Worm (Caenorhabditis elegans) whole organism, L2 larva: Measurements from ENCODE around the gene cul-3.

ENCODE experiments used
- F13H6.1 ChIP-seq: sonication (generic microtip); optimal IDR thresholded peaks from 2 replicates; lab custom pipeline; 2016; ENCODE audit warnings: missing genetic modification characterization, missing compliant biosample characterization
- R02D3.7 ChIP-seq: fragments of 150-350 bp; optimal IDR thresholded peaks from 2 replicates; lab custom pipeline; 2014; ENCODE audit warnings: missing biosample characterization, missing genetic modification characterization
- aly-2 ChIP-seq: fragments of 150-350 bp; optimal IDR thresholded peaks from 2 replicates; lab custom pipeline; 2014; ENCODE audit warnings: missing biosample characterization, missing genetic modification characterization
- blmp-1 ChIP-seq: sonication (generic microtip); optimal IDR thresholded peaks from 2 replicates; lab custom pipeline; 2017; ENCODE audit warnings: missing genetic modification characterization, mild to moderate bottlenecking, missing compliant biosample characterization, antibody characterized with exemption, moderate library complexity; ENCODE audit not compliant: insufficient read depth
- elt-3 ChIP-seq: sonication (generic microtip); optimal IDR thresholded peaks from 2 replicates; lab custom pipeline; 2017; ENCODE audit warnings: missing biosample characterization, missing genetic modification characterization
- nhr-6 ChIP-seq: fragments of 150-350 bp; optimal IDR thresholded peaks from 2 replicates; lab custom pipeline; 2014; ENCODE audit warnings: missing biosample characterization, missing genetic modification characterization
- skn-1 ChIP-seq: sonication (generic microtip); optimal IDR thresholded peaks from 2 replicates; lab custom pipeline; 2017; ENCODE audit warnings: missing biosample characterization, missing genetic modification characterization
- unc-39 ChIP-seq: fragments of 150-350 bp; optimal IDR thresholded peaks from 2 replicates; lab custom pipeline; 2014; ENCODE audit warnings: missing biosample characterization, missing genetic modification characterization
- zag-1 ChIP-seq: fragments of 150-350 bp; optimal IDR thresholded peaks from 2 replicates; lab custom pipeline; 2014; ENCODE audit warnings: missing biosample characterization, missing genetic modification characterization
- ztf-11 ChIP-seq: sonication (generic microtip); optimal IDR thresholded peaks from 2 replicates; lab custom pipeline; 2017; ENCODE audit warnings: missing biosample characterization, missing genetic modification characterization
- ztf-4 ChIP-seq: fragments of 150-350 bp; optimal IDR thresholded peaks from 2 replicates; lab custom pipeline; 2014; ENCODE audit warnings: missing biosample characterization, missing genetic modification characterization

DNA sequence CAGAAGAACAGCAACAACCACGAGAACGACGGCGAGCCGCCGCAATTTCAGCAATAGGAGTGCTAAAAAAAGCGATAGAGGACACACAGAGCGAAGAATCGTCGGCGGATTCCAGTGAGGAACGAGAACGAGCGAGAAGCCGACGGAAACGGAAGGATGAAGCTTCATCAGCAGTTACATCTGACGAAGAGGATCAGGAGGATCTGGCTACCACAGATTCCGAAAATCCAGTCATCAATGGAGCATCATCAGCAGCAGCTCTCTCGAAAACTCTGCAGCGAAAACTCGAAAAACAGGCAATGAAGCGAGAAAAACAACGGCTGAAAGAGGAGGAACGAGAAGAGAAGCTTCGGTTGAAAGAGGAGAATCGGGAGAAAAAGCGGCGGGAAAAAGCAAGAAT, 12.2 kb downstream of the cul-3 start:
- TF ChIP-seq aly-2 (tag; lab: Kevin White, UChicago) (no peak), unc-39 (tag; lab: Kevin White, UChicago) (no peak), elt-3 (tag; lab: Kevin White, UChicago) (no peak), skn-1 (no peak), nhr-6 (tag; lab: Kevin White, UChicago) (no peak), ztf-4 (tag; lab: Kevin White, UChicago) (no peak), F13H6.1 (no peak), blmp-1 (tag; lab: Kevin White, UChicago) (no peak), zag-1 (tag; lab: Kevin White, UChicago) (no peak), ztf-11 (tag; lab: Kevin White, UChicago) (no peak), R02D3.7 (tag; lab: Kevin White, UChicago) (no peak)
